Fruit fly (Drosophila melanogaster): ENCODE data around the gene da.

da gene

dm6 chr2L:10442048-10442790 is 54.3 kb downstream of the da start, which contains the start of gene loh (continued):
- TF ChIP-seq fd59A (GFP tag; optimal IDR thresholded peaks at IDR 0.05) (no peak), Smox (GFP tag; optimal IDR thresholded peaks at IDR 0.05) (no peak), Sox102F (GFP tag; optimal IDR thresholded peaks at IDR 0.05) (no peak), Lpt (GFP tag; optimal IDR thresholded peaks at IDR 0.05) (no peak), CG8632 (GFP tag; optimal IDR thresholded peaks at IDR 0.05) (no peak), Eip93F (GFP tag; optimal IDR thresholded peaks at IDR 0.05) (no peak), Eip75B (GFP tag; optimal IDR thresholded peaks at IDR 0.05) (no peak), CG6854 (GFP tag; optimal IDR thresholded peaks at IDR 0.05) (no peak), Gug (GFP tag; IDR thresholded peaks at IDR 0.05) (no peak), spab (GFP tag; optimal IDR thresholded peaks at IDR 0.05) (no peak), salr (GFP tag; optimal IDR thresholded peaks at IDR 0.05) (no peak), esn (GFP tag; optimal IDR thresholded peaks at IDR 0.05) (peak; percentile 60), CG16779 (tag; optimal IDR thresholded peaks at IDR 0.05) (no peak), net (GFP tag; optimal IDR thresholded peaks at IDR 0.05) (no peak), Sox15 (GFP tag; optimal IDR thresholded peaks at IDR 0.05) (no peak), CG6276 (GFP tag; optimal IDR thresholded peaks at IDR 0.05) (no peak), CG3032 (tag; optimal IDR thresholded peaks at IDR 0.05) (peak; percentile 29), dsx (GFP tag; optimal IDR thresholded peaks at IDR 0.05; ENCODE audit: poor library complexity, severe bottlenecking) (no peak), CG9139 (GFP tag; optimal IDR thresholded peaks at IDR 0.05) (no peak), CG34406 (GFP tag; optimal IDR thresholded peaks at IDR 0.05) (no peak), eg (GFP tag; IDR thresholded peaks at IDR 0.05) (no peak), Sox14 (GFP tag; optimal IDR thresholded peaks at IDR 0.05) (no peak), Met (GFP tag; optimal IDR thresholded peaks at IDR 0.05) (no peak), CG31627 (GFP tag; optimal IDR thresholded peaks at IDR 0.05) (no peak), Eip78C (GFP tag) (peak; percentile 86), CG6808 (GFP tag; optimal IDR thresholded peaks at IDR 0.05) (no peak), Ets21C (GFP tag; optimal IDR thresholded peaks at IDR 0.05) (no peak), CG8119 (GFP tag; IDR thresholded peaks at IDR 0.05) (no peak), CG7368 (GFP tag; optimal IDR thresholded peaks at IDR 0.05) (no peak), dac (GFP tag; optimal IDR thresholded peaks at IDR 0.05) (no peak), CG4318 (GFP tag; optimal IDR thresholded peaks at IDR 0.05) (no peak), CG32006 (GFP tag; optimal IDR thresholded peaks at IDR 0.05) (no peak), svp (GFP tag) (no peak)
